Worm (Caenorhabditis elegans) whole organism, young adult: Measurements from ENCODE around the gene nhl-2.

Source experiments
- F49E8.2 ChIP-seq: sonication (generic microtip); optimal IDR thresholded peaks from 3 replicates; lab custom pipeline; 2017; ENCODE audit warnings: missing genetic modification characterization, mild to moderate bottlenecking, missing compliant biosample characterization, antibody characterized with exemption, moderate library complexity; ENCODE audit not compliant: insufficient read depth
- him-1 ChIP-seq: sonication (generic microtip); optimal IDR thresholded peaks from 2 replicates; lab custom pipeline; 2016; ENCODE audit warnings: missing genotype, missing genetic modification reagents, missing genetic modification characterization, missing compliant biosample characterization
- hlh-12 ChIP-seq: sonication (generic microtip); optimal IDR thresholded peaks from 2 replicates; lab custom pipeline; 2016; ENCODE audit warnings: missing genetic modification characterization, missing compliant biosample characterization
- hlh-26 ChIP-seq: fragments of 200-800 bp; sonication (Bioruptor generic); conservative IDR thresholded peaks from 2 replicates; pipeline ENCODE4 v1.3.6; 2022; ENCODE audit warnings: missing genetic modification reagents, missing genetic modification characterization, missing compliant biosample characterization
- lin-26 ChIP-seq: fragments of 200-800 bp; sonication (Bioruptor generic); IDR thresholded peaks from 2 replicates; pipeline ENCODE4 v1.3.6; 2022; ENCODE audit warnings: missing genetic modification reagents, missing genetic modification characterization, missing compliant biosample characterization
- mxl-1 ChIP-seq: sonication (generic microtip); optimal IDR thresholded peaks from 2 replicates; lab custom pipeline; 2016; ENCODE audit warnings: missing genetic modification characterization, missing compliant biosample characterization
- nfya-1 ChIP-seq: sonication (generic microtip); optimal IDR thresholded peaks from 2 replicates; lab custom pipeline; 2017; ENCODE audit warnings: antibody characterized with exemption, missing compliant biosample characterization, missing genetic modification characterization, borderline replicate concordance; ENCODE audit not compliant: insufficient read depth
- nhr-27 ChIP-seq: fragments of 200-800 bp; sonication (Bioruptor generic); optimal IDR thresholded peaks from 2 replicates; lab custom pipeline; 2018; ENCODE audit warnings: mild to moderate bottlenecking, missing genetic modification characterization, moderate library complexity, missing compliant biosample characterization
- pbrm-1 ChIP-seq: fragments of 200-800 bp; sonication (Bioruptor generic); IDR thresholded peaks from 2 replicates; pipeline ENCODE4 v1.3.6; 2022; ENCODE audit warnings: missing genetic modification reagents, missing genetic modification characterization, missing compliant biosample characterization
- tbp1 ChIP-seq: fragments of 200-800 bp; sonication (Bioruptor generic); optimal IDR thresholded peaks from 2 replicates; lab custom pipeline; 2018; ENCODE audit warnings: mild to moderate bottlenecking, missing genetic modification characterization, missing compliant biosample characterization
- unc-62 ChIP-seq: fragments of 150-350 bp; optimal IDR thresholded peaks from 2 replicates; lab custom pipeline; 2014; ENCODE audit warnings: missing biosample characterization, missing genetic modification reagents, missing genetic modification characterization

- TF ChIP-seq nfya-1 (tag; lab: Kevin White, UChicago) (no peak), lin-26 (peak; percentile 48; the same call in 1 of the 2 replicates), mxl-1 (tag; lab: Kevin White, UChicago) (no peak), him-1 (peak; percentile 5), unc-62 (GFP tag; lab: Kevin White, UChicago) (no peak), pbrm-1 (GFP tag; lab: Robert Waterston, UW) (0 out of 2 replicates have a peak, but pooled peaks have one; percentile 35), hlh-26 (GFP tag; lab: Robert Waterston, UW) (no peak), tbp1 (GFP tag; lab: Kevin White, UChicago) (no peak), F49E8.2 (tag; lab: Kevin White, UChicago) (no peak), nhr-27 (tag; lab: Kevin White, UChicago) (no peak), hlh-12 (tag; lab: Kevin White, UChicago) (no peak)
Measured at ce11 chrIII:4947352-4947751, 48.5 kb upstream of the nhl-2 start.
